Fruit fly (Drosophila melanogaster) S2 (cell line): ENCODE results near the gene CG7518.
A peak's percentile ranks its signal among the peaks of the same experiment; 100 is the strongest.

ENCODE experiments used
- CG8478 ChIP-seq: fragments of >200 bp; optimal IDR thresholded peaks from 2 replicates; lab custom pipeline; 2018
- CTCF ChIP-seq, 2 experiments: fragments of >200 bp; optimal IDR thresholded peaks; 2 replicates each; lab custom pipeline; 2018

Gene CG7518

DNA sequence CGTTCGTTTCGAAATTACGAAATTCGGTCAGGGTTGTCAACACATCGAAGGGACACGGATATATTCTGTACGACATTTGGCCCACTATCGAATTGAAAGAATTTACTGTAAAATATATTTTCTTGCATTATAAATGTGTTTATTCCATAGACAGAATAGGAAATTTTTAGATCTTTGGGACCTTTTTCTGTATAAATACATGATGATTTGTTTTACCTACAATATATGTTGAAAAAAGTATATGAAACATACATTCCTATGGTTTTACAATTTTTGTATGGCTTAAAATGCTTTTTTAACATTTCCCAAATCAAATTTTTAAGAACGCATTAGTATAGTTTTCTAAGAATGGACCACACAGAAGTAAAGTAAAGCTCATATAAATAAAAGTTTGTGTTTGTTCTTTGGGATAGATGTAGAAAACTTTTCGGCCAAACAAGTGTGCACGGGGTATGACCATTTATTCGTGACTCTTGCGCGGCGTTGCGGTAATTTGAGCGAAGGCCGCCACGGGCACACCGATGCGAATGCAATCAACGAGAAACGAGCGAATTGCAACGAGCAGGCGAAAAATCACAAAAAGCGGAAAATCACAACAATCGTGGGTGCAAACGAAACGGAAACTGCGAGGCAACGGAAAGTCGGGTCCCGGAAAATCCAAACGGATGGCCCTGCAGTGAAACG is at the start of gene CG7518, which contains the start of the genes CG17327 and CG44194:
Gene CG7518, plus strand, starts transcription at position 540 of the 684 bp plus-strand sequence.
Gene CG17327, minus strand, starts transcription at position 177 of the 684 bp plus-strand sequence.
Gene CG44194, minus strand, starts transcription at position 177 of the 684 bp plus-strand sequence.
- TF ChIP-seq CG8478 (no peak), CTCF (optimal IDR thresholded peaks at IDR 0.05; lab: Kevin White, UChicago) (no peak)

DNA sequence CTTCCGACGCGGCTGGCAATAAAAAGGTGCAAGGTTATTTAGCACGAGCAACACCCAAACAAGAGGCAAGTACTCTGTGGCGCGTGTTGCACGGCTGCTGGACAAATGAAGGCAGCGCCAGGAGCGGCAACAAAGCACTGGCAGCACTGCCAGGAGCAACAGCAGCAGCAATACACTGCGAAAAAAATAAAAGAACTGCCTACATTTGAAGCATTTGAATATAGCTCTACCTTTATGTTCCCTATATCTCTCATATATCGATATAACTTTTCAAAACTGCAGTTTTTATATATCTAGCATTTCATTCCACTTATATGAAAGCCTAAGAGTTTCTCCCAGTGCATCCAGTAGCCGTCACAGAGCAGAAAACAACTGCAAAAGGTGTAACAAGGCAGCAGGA is 40.5 kb upstream of the CG7518 start:
- TF ChIP-seq CG8478 (no peak), CTCF (optimal IDR thresholded peaks at IDR 0.05; lab: Kevin White, UChicago) (no peak)

DNA sequence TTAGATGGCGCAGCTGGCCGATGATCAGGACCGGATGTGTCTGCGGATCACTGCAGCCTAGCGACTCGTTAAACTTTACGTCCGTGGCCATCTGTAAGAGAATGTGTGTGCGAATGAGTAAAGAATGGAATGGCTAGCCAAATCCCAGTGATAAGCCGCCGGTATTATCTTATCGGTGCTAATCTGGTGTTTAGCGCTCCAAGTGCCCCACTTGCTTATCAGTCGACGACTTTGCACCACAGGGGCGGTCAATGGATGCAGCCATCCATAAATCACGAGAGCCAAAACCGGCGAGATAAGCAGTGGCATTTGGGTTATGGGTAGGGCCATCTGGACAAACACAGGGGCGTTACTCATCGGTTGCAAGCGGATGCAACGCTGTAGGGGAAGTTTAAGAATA is 37.7 kb upstream of the CG7518 start:
- TF ChIP-seq CTCF (optimal IDR thresholded peaks at IDR 0.05; lab: Kevin White, UChicago): no peak
- no peak for TF ChIP-seq CG8478

DNA sequence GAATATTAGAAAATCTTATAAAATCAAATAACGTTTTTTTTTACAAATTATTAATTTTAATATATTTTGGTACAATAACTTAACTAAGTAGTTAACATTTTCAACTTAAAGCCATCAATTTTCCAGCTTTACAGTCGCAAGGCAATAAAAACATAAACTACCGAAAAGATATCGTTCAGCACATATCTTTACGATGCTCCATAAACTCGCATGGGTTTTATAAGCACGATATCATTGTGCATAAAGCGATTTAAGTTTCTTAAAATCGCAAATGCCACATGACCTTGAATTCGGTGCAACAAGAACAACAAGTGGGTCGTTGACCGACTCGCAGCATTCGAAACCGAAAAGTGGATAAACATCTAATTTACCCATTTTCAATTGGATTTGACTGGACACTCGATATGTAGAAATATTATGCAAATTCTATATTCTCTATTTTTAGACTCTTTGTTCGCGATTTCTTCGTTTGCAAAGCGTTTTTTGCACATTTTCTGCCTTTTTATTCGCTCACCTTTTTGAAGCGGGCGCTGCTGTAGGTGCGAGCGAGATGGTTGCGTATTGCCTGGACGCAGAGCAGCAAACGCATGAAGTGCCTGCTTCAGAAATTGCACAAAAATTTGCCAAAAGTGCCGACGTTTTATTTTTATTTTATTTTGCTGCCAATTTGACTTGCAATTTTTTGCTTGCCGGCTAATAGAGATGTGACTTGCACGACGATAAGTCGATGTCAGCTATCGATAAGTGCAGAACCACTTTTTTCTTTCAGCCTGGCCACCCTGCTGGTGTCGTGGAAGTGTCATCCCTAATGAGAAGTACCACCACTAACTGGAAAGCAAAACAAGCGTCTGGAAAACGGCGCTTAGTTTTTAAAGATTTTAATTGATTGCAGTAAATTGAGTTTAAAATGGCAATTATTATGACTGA is 36.7 kb upstream of the CG7518 start, which contains the start of gene Spc25:
Gene Spc25, plus strand, starts transcription at position 817 of the 927 bp plus-strand sequence.
- peak; percentile 0 to 17 for TF ChIP-seq CTCF (optimal IDR thresholded peaks at IDR 0.05; lab: Kevin White, UChicago)
- no peak for TF ChIP-seq CG8478

DNA sequence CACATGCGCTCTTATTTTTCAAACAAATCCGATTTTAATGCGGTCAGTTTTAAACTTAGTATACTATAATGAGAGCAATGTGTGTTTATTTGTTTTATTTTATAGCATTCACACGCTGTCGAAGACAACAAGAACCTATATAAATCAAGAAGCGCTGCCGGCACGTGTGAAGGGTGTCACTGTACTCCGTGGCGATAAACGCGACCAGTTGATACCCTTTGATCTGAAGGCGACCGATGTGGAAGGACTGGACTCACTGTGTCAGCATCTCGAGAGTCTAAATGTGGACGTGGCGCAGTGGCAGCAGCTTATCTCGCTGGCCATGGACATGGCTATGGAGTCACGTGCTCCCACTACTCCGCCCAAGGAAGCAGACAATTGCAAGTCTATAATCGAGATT is 35.3 kb upstream of the CG7518 start:
- no peak for TF ChIP-seq CG8478
- no peak for TF ChIP-seq CTCF (optimal IDR thresholded peaks at IDR 0.05; lab: Kevin White, UChicago)

DNA sequence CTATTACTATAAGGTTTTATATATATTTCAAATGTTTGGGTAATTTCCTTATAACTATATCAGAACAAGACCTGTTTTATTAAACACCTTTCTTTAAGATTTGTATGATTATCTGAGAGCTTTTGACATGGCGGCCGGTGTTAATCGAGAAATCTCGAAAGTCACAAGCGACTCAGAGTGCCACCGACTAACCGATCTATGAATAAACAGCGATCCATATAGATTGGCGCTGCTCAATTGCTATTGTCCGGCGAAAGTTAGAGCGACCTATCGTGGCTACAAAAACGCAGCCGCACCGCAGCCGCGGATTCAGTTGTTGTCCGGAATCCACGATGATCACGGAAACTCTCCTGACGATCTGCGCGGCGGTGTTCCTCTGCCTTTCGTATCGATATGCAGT is 34.4 kb upstream of the CG7518 start, which contains the start of gene Cyp304a1:
Gene Cyp304a1, plus strand, starts transcription at position 301 of the 400 bp plus-strand sequence.
- TF ChIP-seq CTCF (optimal IDR thresholded peaks at IDR 0.05; lab: Kevin White, UChicago) (no peak), CG8478 (no peak)

DNA sequence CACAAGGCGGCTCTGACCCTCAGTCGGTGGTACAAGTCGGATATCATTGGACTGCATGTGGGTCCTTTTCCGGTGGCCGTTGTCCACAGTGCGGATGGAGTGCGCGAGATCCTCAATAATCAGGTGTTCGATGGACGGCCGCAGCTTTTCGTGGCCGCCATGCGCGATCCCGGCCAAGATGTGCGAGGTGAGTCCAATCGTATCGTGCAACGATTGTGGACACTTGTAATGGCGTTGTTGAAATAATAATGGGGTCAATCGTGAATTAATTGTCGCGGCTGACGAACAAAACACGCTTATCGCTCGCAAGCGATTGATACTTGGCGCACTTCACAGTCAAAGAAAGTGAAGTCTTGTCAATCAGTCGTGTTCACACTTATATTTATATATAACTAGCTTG is 33.8 kb upstream of the CG7518 start:
- no peak for TF ChIP-seq CTCF (optimal IDR thresholded peaks at IDR 0.05; lab: Kevin White, UChicago)
- no peak for TF ChIP-seq CG8478

DNA sequence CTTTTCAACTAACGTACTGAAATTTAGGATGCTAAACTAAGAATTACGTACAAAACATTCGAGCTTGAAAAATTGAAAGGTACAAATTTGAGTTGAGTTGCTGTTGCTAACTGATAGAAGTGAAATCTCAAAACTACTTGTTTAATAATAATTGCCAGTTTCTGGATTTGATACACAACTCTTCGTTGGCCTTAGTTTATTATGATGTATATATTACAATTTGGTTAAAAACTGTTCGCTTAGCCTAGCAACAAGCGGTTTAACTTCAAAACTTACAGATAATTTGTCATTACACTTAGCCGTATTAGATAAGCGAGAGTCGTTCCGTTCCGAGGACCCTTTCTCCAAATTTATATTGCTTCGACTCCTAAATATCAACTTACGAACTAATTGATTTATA is 30.3 kb upstream of the CG7518 start, which contains the start of the genes CG14384 and grsm:
Gene CG14384, minus strand, starts transcription at position 101 of the 400 bp plus-strand sequence.
Gene grsm, minus strand, starts transcription at position 101 of the 400 bp plus-strand sequence.
- TF ChIP-seq CTCF (optimal IDR thresholded peaks at IDR 0.05; lab: Kevin White, UChicago) (no peak), CG8478 (no peak)

DNA sequence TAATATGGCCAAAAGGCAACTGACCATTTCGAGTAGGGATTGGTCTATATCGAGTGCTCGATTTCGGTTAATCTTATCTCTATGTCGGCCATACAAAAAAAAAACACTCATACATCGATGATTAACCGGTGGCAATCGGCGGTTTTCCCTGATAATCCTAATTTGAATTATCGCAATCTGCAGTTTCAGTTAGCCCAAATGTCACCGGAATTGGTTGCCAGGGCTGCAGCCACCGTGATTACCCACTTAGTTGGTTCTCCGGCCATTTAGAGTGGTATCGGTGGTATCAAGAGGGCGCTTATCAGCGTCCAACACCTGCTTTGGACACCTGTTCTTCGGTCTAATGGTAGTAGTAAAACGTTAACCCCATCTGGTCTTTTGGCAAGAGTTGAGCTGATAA is 25.8 kb upstream of the CG7518 start:
- TF ChIP-seq CG8478 (no peak), CTCF (optimal IDR thresholded peaks at IDR 0.05; lab: Kevin White, UChicago) (no peak)

DNA sequence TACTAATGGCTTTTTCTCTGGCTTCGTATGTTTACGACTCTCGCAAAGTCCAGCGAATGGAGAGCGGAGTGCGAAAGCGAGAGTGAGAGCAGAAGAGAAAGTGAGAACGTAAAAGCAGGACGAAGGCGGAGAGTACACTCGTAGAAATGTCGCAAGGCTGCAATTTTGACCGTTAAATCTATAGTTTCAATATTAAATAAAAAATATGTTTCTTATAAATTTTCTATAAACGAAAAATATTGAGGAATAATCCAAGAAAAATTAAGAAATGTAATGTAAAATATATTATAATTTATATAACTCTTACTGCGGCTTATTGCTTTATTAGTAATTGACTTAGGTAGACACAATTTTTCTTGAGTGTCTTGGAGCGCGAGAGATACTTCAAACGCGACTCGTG is 23.4 kb upstream of the CG7518 start:
- no peak for TF ChIP-seq CTCF (optimal IDR thresholded peaks at IDR 0.05; lab: Kevin White, UChicago)
- no peak for TF ChIP-seq CG8478

DNA sequence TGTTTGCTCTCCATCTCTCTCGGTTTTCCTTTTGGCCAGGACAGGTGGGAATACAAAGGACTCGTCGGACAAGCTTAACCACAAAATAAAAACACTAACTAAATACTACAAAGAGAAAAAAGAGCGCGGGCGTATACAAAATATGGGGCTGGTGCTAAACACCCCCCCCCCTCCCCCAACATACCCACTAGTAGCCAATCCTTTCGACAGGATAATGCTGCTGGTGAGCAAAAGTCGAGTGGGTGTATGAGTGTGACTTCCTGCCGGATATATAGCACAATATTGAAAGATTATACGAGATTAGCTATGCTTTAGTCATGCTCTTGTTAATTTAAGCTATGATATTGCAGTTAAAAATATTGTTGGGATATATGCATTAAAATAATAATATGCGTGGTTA is 22.7 kb upstream of the CG7518 start:
- TF ChIP-seq CG8478 (no peak), CTCF (optimal IDR thresholded peaks at IDR 0.05; lab: Kevin White, UChicago) (no peak)

DNA sequence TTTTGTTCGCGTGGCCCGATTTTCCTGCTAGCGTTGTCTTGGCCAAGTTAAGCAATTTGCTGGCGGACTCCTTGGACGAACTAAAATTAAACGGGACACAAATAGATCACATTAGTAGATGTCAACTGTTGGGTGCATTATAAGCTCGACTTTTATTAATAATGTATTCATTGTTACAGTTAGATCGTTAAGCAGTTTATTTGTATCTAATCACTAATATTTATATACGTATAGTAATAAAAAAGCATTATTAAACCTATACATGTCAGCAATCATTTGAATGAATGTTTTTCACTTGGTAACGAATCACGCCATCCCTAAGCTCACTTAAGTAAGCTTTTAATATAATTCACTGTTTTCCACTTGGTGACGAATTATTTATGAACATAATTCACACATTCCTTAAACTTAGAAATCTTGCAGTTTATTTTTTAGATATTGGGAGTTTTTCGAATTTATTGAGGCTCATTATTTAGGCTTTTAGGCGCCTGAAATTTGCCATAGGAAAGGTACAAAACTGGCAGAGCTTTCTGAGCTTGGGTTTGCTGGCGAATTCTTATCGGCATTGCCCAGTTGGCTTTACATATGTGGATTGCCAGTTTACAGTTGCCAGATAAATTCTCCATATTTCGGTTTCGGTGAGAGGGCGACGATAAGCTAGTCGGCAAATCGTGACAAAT is 20.4 kb upstream of the CG7518 start, which contains the start of the genes CG7381 and CG7091:
Gene CG7381, minus strand, starts transcription at position 101 of the 680 bp plus-strand sequence.
Gene CG7091, plus strand, starts transcription at position 630 of the 680 bp plus-strand sequence.
- TF ChIP-seq CG8478 (no peak), CTCF (optimal IDR thresholded peaks at IDR 0.05; lab: Kevin White, UChicago) (no peak)

DNA sequence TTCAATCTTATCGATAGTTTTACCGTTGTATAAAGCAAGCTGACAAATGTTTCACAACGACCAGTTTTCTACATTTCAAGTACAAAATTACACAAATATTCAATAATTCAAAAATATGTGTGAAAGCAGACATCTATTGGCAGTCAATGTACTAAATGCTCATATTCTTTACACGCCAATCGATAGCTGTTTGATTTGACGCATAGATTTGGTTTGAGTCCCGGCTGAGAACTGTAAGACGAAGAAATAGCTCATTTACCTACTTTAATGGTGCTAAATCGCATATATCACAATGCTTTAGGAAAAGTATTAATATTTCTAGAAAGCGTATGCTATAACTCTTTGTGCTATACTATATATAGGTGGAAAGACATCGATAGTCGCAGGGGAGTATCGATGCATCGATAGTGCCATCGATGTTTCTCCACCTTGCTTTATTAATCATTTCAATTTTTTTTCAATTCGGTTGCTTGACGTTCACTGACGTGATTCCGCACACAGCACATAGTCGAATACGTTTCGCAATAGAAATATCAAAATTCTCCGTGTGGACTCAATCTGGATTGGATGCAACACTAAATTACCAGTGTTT is 17.2 kb upstream of the CG7518 start, which contains the start of gene Paip2:
Gene Paip2, plus strand, starts transcription at position 165 of the 592 bp plus-strand sequence.
- no peak for TF ChIP-seq CG8478
- TF ChIP-seq CTCF (optimal IDR thresholded peaks at IDR 0.05; lab: Kevin White, UChicago): peak; percentile 84 to 86
